Worm (Caenorhabditis elegans) whole organism, L3 larva: Measurements from ENCODE around the gene irk-1.

Experiments
- aly-2 ChIP-seq: fragments of 150-350 bp; optimal IDR thresholded peaks from 2 replicates; lab custom pipeline; 2014; ENCODE audit warnings: missing biosample characterization, missing genetic modification characterization
- mdl-1 ChIP-seq: fragments of 150-350 bp; optimal IDR thresholded peaks from 2 replicates; lab custom pipeline; 2014; ENCODE audit warnings: missing biosample characterization, missing genetic modification characterization
- unc-62 ChIP-seq: fragments of 150-350 bp; sonication (generic microtip); optimal IDR thresholded peaks from 4 replicates; lab custom pipeline; 2014; ENCODE audit warnings: missing biosample characterization, missing genetic modification reagents, missing genetic modification characterization
- zag-1 ChIP-seq: fragments of 150-350 bp; optimal IDR thresholded peaks from 2 replicates; lab custom pipeline; 2014; ENCODE audit warnings: missing biosample characterization, missing genetic modification characterization

DNA sequence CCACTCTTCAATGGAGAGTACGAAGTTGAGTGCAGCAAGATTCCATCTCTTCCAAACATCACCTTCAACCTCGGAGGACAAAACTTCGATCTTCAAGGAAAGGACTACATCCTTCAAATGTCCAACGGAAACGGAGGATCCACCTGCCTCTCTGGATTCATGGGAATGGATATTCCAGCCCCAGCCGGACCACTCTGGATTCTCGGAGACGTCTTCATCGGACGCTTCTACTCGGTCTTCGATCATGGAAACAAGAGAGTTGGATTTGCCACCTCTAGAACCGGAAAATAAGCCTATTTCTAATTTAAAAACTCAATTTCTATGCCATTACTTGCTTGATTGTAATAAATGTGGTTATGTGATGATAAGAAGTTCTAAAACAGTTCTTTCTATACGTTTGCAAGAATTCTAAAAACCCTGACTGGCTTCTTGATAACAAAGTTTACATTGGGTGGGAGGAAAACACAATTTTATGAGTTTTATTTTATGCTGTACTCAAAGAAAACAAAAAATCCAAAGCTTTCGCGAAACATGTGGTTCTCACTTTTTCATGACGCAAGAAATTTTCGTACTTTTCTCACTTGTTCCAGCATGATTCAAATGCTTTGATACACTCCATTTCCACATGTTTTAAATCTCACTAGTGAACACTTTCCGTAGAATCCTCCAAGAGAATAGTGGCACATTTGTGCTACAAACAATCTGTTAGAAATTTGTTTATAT, 14.5 kb upstream of the irk-1 start:
- TF ChIP-seq unc-62 (GFP tag; lab: Kevin White, UChicago) (no peak), aly-2 (no peak), zag-1 (tag; lab: Kevin White, UChicago) (no peak), mdl-1 (tag; lab: Kevin White, UChicago) (no peak)
